Fruit fly (Drosophila melanogaster) whole organism, embryonic: ENCODE data around the gene CG42671.

Experiments
- Asciz ChIP-seq: fragments of 200-800 bp; sonication (Bioruptor generic); optimal IDR thresholded peaks from 2 replicates; lab custom pipeline; 2017; ENCODE audit warnings: missing biosample characterization, mild to moderate bottlenecking, missing genetic modification characterization, missing genetic modification reagents
- Bdp1 ChIP-seq: fragments of 200-800 bp; sonication (Bioruptor generic); optimal IDR thresholded peaks from 3 replicates; lab custom pipeline; 2016; ENCODE audit warnings: missing biosample characterization, missing genetic modification characterization
- CG10267 ChIP-seq: fragments of 200-800 bp; sonication (Bioruptor generic); optimal IDR thresholded peaks from 2 replicates; lab custom pipeline; 2018; ENCODE audit warnings: missing biosample characterization, mild to moderate bottlenecking, missing genetic modification characterization, moderate library complexity
- CG10462 ChIP-seq: fragments of 200-800 bp; sonication (Bioruptor generic); optimal IDR thresholded peaks from 2 replicates; lab custom pipeline; 2016; ENCODE audit warnings: missing biosample characterization, missing genetic modification characterization
- CG12659 ChIP-seq: fragments of 200-800 bp; sonication (Bioruptor generic); optimal IDR thresholded peaks from 3 replicates; lab custom pipeline; 2017; ENCODE audit warnings: mild to moderate bottlenecking, missing biosample characterization, missing genetic modification reagents, missing genetic modification characterization
- CG14050 ChIP-seq: fragments of 200-800 bp; sonication (Bioruptor generic); IDR thresholded peaks from 3 replicates; pipeline ENCODE4 v1.3.6; 2022; ENCODE audit warnings: missing biosample characterization, missing genetic modification characterization
- CG15479 ChIP-seq: fragments of 200-800 bp; sonication (Bioruptor generic); optimal IDR thresholded peaks from 3 replicates; lab custom pipeline; 2019; ENCODE audit warnings: missing biosample characterization, mild to moderate bottlenecking, missing genetic modification characterization, moderate library complexity
- CG17328 ChIP-seq: fragments of 200-800 bp; sonication (Bioruptor generic); IDR thresholded peaks from 2 replicates; pipeline ENCODE4 v1.3.6; 2022; ENCODE audit warnings: missing biosample characterization, missing genetic modification characterization
- CG18619 ChIP-seq: fragments of 200-800 bp; sonication (Bioruptor generic); optimal IDR thresholded peaks from 3 replicates; lab custom pipeline; 2017; ENCODE audit warnings: missing biosample characterization, mild to moderate bottlenecking, missing genetic modification characterization
- CG18764 ChIP-seq: fragments of 200-800 bp; sonication (Bioruptor generic); optimal IDR thresholded peaks from 3 replicates; lab custom pipeline; 2016; ENCODE audit warnings: missing biosample characterization, missing genetic modification characterization
- CG2199 ChIP-seq: fragments of 200-800 bp; sonication (Bioruptor generic); IDR thresholded peaks from 3 replicates; pipeline ENCODE4 v1.3.6; 2022; ENCODE audit warnings: missing biosample characterization, missing genetic modification characterization
- CG2875 ChIP-seq: fragments of 200-800 bp; sonication (Bioruptor generic); optimal IDR thresholded peaks from 2 replicates; lab custom pipeline; 2017; ENCODE audit warnings: missing biosample characterization, mild to moderate bottlenecking, missing genetic modification characterization, missing genetic modification reagents
- CG2889 ChIP-seq: fragments of 200-800 bp; sonication (Bioruptor generic); IDR thresholded peaks from 3 replicates; pipeline ENCODE4 v1.3.6; 2022; ENCODE audit warnings: missing biosample characterization, missing genetic modification characterization
- CG30431 ChIP-seq: fragments of 200-800 bp; sonication (Bioruptor generic); optimal IDR thresholded peaks from 2 replicates; lab custom pipeline; 2017; ENCODE audit warnings: missing biosample characterization, missing genetic modification characterization
- CG31224 ChIP-seq: fragments of 200-800 bp; sonication (Bioruptor generic); IDR thresholded peaks from 2 replicates; pipeline ENCODE4 v1.3.6; 2022; ENCODE audit warnings: missing biosample characterization, missing genetic modification characterization
- CG31388 ChIP-seq: fragments of 200-800 bp; sonication (Bioruptor generic); optimal IDR thresholded peaks from 2 replicates; lab custom pipeline; 2016; ENCODE audit warnings: missing biosample characterization, missing genetic modification characterization
- CG4328 ChIP-seq: fragments of 200-800 bp; sonication (Bioruptor generic); optimal IDR thresholded peaks from 3 replicates; lab custom pipeline; 2017; ENCODE audit warnings: missing biosample characterization, missing genetic modification reagents, missing genetic modification characterization
- CG4360 ChIP-seq: fragments of 200-800 bp; sonication (Bioruptor generic); IDR thresholded peaks from 2 replicates; pipeline ENCODE4 v1.3.6; 2022; ENCODE audit warnings: missing biosample characterization, missing genetic modification characterization
- CG4404 ChIP-seq: fragments of 200-800 bp; sonication (Bioruptor generic); IDR thresholded peaks from 2 replicates; pipeline ENCODE4 v1.3.6; 2022; ENCODE audit warnings: missing biosample characterization, missing genetic modification characterization
- CG4730 ChIP-seq: fragments of 200-800 bp; sonication (Bioruptor generic); IDR thresholded peaks from 2 replicates; pipeline ENCODE4 v1.3.6; 2022; ENCODE audit warnings: missing biosample characterization, missing genetic modification characterization
- CG5180 ChIP-seq: fragments of 200-800 bp; sonication (Bioruptor generic); optimal IDR thresholded peaks from 3 replicates; lab custom pipeline; 2017; ENCODE audit warnings: missing biosample characterization, missing genetic modification characterization, mild to moderate bottlenecking, moderate library complexity, missing genetic modification reagents
- CG6765 ChIP-seq: fragments of 200-800 bp; sonication (Bioruptor generic); optimal IDR thresholded peaks from 3 replicates; lab custom pipeline; 2017; ENCODE audit warnings: missing biosample characterization, mild to moderate bottlenecking, missing genetic modification characterization
- CG6813 ChIP-seq: fragments of 200-800 bp; sonication (Bioruptor generic); optimal IDR thresholded peaks from 2 replicates; lab custom pipeline; 2017; ENCODE audit warnings: missing biosample characterization, missing genetic modification characterization, mild to moderate bottlenecking, moderate library complexity, missing genetic modification reagents
- CG8281 ChIP-seq: fragments of 200-800 bp; sonication (Bioruptor generic); optimal IDR thresholded peaks from 2 replicates; lab custom pipeline; 2018; ENCODE audit warnings: missing biosample characterization, mild to moderate bottlenecking, missing genetic modification characterization, moderate library complexity
- CG8765 ChIP-seq: fragments of 200-800 bp; sonication (Bioruptor generic); IDR thresholded peaks from 2 replicates; pipeline ENCODE4 v1.3.6; 2022; ENCODE audit warnings: missing biosample characterization, missing genetic modification characterization
- CG8944 ChIP-seq: fragments of 200-800 bp; sonication (Bioruptor generic); optimal IDR thresholded peaks from 3 replicates; lab custom pipeline; 2016; ENCODE audit warnings: missing biosample characterization, missing genetic modification characterization
- Doc3 ChIP-seq: fragments of 200-800 bp; sonication (Bioruptor generic); IDR thresholded peaks from 3 replicates; pipeline ENCODE4 v1.3.6; 2022; ENCODE audit warnings: missing biosample characterization, missing genetic modification characterization; ENCODE audit not compliant: partially characterized antibody
- Gsc ChIP-seq: fragments of 200-800 bp; sonication (Bioruptor generic); IDR thresholded peaks from 2 replicates; pipeline ENCODE4 v1.3.6; 2022; ENCODE audit warnings: missing biosample characterization, missing genetic modification characterization
- H2.0 ChIP-seq: fragments of 200-800 bp; sonication (Bioruptor generic); IDR thresholded peaks from 2 replicates; pipeline ENCODE4 v1.3.6; 2022; ENCODE audit warnings: missing biosample characterization, missing genetic modification characterization
- HLH54F ChIP-seq: fragments of 200-800 bp; sonication (Bioruptor generic); optimal IDR thresholded peaks from 3 replicates; lab custom pipeline; 2016; ENCODE audit warnings: missing biosample characterization, missing genetic modification characterization
- Hr51 ChIP-seq, 2 experiments: fragments of 200-800 bp; sonication (Bioruptor generic); optimal IDR thresholded peaks; 2 replicates in 1 of 2; 3 replicates in 1 of 2; lab custom pipeline; 2016 to 2018; ENCODE audit warnings: missing biosample characterization in 2 of 2, missing genetic modification characterization in 2 of 2, mild to moderate bottlenecking in 1 of 2, moderate library complexity in 1 of 2
- Oaz ChIP-seq: fragments of 200-800 bp; sonication (Bioruptor generic); IDR thresholded peaks from 2 replicates; pipeline ENCODE4 v1.3.6; 2022; ENCODE audit warnings: missing biosample characterization, missing genetic modification characterization
- Sox102F ChIP-seq: fragments of 200-800 bp; sonication (Bioruptor generic); optimal IDR thresholded peaks from 2 replicates; lab custom pipeline; 2018; ENCODE audit warnings: missing biosample characterization, mild to moderate bottlenecking, missing genetic modification characterization, moderate library complexity
- cg ChIP-seq: fragments of 200-800 bp; sonication (Bioruptor generic); optimal IDR thresholded peaks from 3 replicates; lab custom pipeline; 2019; ENCODE audit warnings: missing biosample characterization, mild to moderate bottlenecking, missing genetic modification characterization, moderate library complexity
- cwo ChIP-seq: fragments of 200-800 bp; sonication (Bioruptor generic); optimal IDR thresholded peaks from 3 replicates; lab custom pipeline; 2017; ENCODE audit warnings: missing biosample characterization, missing genetic modification characterization, mild to moderate bottlenecking, moderate library complexity, missing genetic modification reagents
- danr ChIP-seq: fragments of 200-800 bp; sonication (Bioruptor generic); IDR thresholded peaks from 2 replicates; pipeline ENCODE4 v1.3.6; 2022; ENCODE audit warnings: missing biosample characterization, missing genetic modification characterization
- fd96Cb ChIP-seq: fragments of 200-800 bp; sonication (Bioruptor generic); optimal IDR thresholded peaks from 2 replicates; lab custom pipeline; 2018; ENCODE audit warnings: missing biosample characterization, mild to moderate bottlenecking, missing genetic modification characterization, moderate library complexity
- gcm2 ChIP-seq: fragments of 200-800 bp; sonication (Bioruptor generic); optimal IDR thresholded peaks from 2 replicates; lab custom pipeline; 2016; ENCODE audit warnings: missing biosample characterization, missing genetic modification characterization
- grau ChIP-seq: fragments of 200-800 bp; optimal IDR thresholded peaks from 3 replicates; lab custom pipeline; 2019; ENCODE audit warnings: missing biosample characterization, mild to moderate bottlenecking, missing genetic modification characterization, moderate library complexity
- grn ChIP-seq: fragments of 200-800 bp; sonication (Bioruptor generic); optimal IDR thresholded peaks from 3 replicates; lab custom pipeline; 2017; ENCODE audit warnings: missing biosample characterization, missing genetic modification characterization
- gt ChIP-seq: fragments of 200-800 bp; sonication (Bioruptor generic); IDR thresholded peaks from 2 replicates; pipeline ENCODE4 v1.3.6; 2022; ENCODE audit warnings: missing biosample characterization, missing genetic modification characterization
- nerfin-1 ChIP-seq: fragments of 200-800 bp; sonication (Bioruptor generic); optimal IDR thresholded peaks from 3 replicates; lab custom pipeline; 2019; ENCODE audit warnings: missing biosample characterization, mild to moderate bottlenecking, missing genetic modification characterization, moderate library complexity
- nmo ChIP-seq: fragments of 200-800 bp; sonication (Bioruptor generic); optimal IDR thresholded peaks from 2 replicates; lab custom pipeline; 2018; ENCODE audit warnings: missing biosample characterization, mild to moderate bottlenecking, missing genetic modification characterization, moderate library complexity
- phol ChIP-seq: fragments of 200-800 bp; sonication (Bioruptor generic); optimal IDR thresholded peaks from 3 replicates; lab custom pipeline; 2018; ENCODE audit warnings: missing biosample characterization, mild to moderate bottlenecking, missing genetic modification characterization, moderate library complexity
- rib ChIP-seq: fragments of 200-800 bp; sonication (Bioruptor generic); IDR thresholded peaks from 2 replicates; pipeline ENCODE4 v1.3.6; 2022; ENCODE audit warnings: missing biosample characterization, missing genetic modification characterization
- sens ChIP-seq: fragments of 200-800 bp; sonication (Bioruptor generic); peaks from one replicate; lab custom pipeline; 2016; ENCODE audit warnings: missing biosample characterization, missing genetic modification characterization
- slbo ChIP-seq: fragments of 200-800 bp; sonication (Bioruptor generic); IDR thresholded peaks from 2 replicates; pipeline ENCODE4 v1.3.6; 2022; ENCODE audit warnings: missing biosample characterization, missing genetic modification characterization
- stc ChIP-seq: fragments of 200-800 bp; sonication (Bioruptor generic); IDR thresholded peaks from 2 replicates; pipeline ENCODE4 v1.3.6; 2022; ENCODE audit warnings: missing biosample characterization, missing genetic modification characterization
- tap ChIP-seq: fragments of 200-800 bp; optimal IDR thresholded peaks from 3 replicates; lab custom pipeline; 2019; ENCODE audit warnings: missing biosample characterization, mild to moderate bottlenecking, missing genetic modification characterization, moderate library complexity

Gene CG42671

DNA sequence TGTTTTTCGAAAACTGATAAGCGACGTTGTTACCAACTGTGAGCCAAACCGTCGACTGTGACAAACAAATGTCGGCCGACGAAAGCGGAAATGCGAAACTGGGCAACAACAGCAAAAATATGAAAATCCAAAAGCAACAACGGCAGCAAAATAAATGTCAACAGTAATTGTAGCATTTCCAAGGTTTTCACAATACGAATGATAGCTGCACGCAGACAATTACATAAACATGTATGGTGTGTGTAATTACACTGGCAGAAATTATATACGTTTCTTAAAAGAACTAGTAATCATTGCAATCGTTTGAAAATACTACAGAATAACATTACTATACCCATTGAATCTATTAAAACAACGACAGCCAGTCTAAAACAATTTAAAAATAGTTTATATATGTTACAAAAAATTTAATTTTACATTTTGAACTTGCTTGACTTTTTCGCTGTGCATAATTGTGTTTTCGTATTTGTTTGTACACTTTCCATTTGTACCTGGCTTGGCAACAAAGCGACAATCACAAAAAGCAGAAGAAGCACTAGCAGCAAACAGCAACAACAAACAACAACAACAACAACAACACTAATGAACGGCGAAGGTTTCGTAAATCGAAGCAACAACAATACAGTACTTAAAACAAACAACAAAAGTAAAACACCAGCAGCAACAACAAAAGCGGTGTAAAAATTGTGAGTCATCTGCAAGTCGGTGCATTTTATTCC lies 46.6 kb downstream of the CG42671 start (continued):
- peak; percentile 77 for TF ChIP-seq CG17328 (GFP tag; lab: Robert Waterston, UW)
- no peak for TF ChIP-seq Bdp1
- TF ChIP-seq CG4404 (GFP tag; lab: Robert Waterston, UW): peak; percentile 92
- TF ChIP-seq H2.0 (GFP tag; lab: Robert Waterston, UW): peak; percentile 69
- no peak for TF ChIP-seq CG5180 (GFP tag; lab: Kevin White, UChicago)
- peak; percentile 35 for TF ChIP-seq CG10267 (tag; lab: Kevin White, UChicago)
- TF ChIP-seq CG4328 (GFP tag; lab: Kevin White, UChicago): no peak
- peak; percentile 10 for TF ChIP-seq CG10462
- TF ChIP-seq grau (tag; lab: Kevin White, UChicago): peak; percentile 77
- TF ChIP-seq CG2199 (GFP tag; lab: Robert Waterston, UW): no peak
- TF ChIP-seq cg (GFP tag; lab: Kevin White, UChicago): peak; percentile 46
- peak; percentile 70 for TF ChIP-seq CG14050
- peak; percentile 43 for TF ChIP-seq CG4730 (GFP tag; lab: Robert Waterston, UW)
- peak; percentile 67 for TF ChIP-seq fd96Cb (tag; lab: Kevin White, UChicago)
- no peak for TF ChIP-seq rib
- TF ChIP-seq Sox102F (GFP tag; lab: Kevin White, UChicago): peak; percentile 85
- TF ChIP-seq CG6813: peak; percentile 30
- peak; percentile 64 for TF ChIP-seq CG31224
- peak; percentile 64 for TF ChIP-seq nerfin-1 (tag; lab: Kevin White, UChicago)
- TF ChIP-seq gcm2 (GFP tag; lab: Kevin White, UChicago): peak; percentile 8
- TF ChIP-seq tap (tag; lab: Kevin White, UChicago): peak; percentile 73
- no peak for TF ChIP-seq CG30431 (GFP tag; lab: Kevin White, UChicago)
- peak; percentile 17 for TF ChIP-seq cwo (GFP tag; lab: Kevin White, UChicago)
- TF ChIP-seq CG12659 (GFP tag; lab: Kevin White, UChicago): no peak
- TF ChIP-seq HLH54F: no peak
- TF ChIP-seq CG18619 (GFP tag; lab: Kevin White, UChicago): no peak
- TF ChIP-seq CG6765 (GFP tag; lab: Kevin White, UChicago): no peak
- TF ChIP-seq sens (GFP tag; lab: Kevin White, UChicago): peak; percentile 86
- no peak for TF ChIP-seq CG2875
- TF ChIP-seq grn (GFP tag; lab: Kevin White, UChicago): no peak
- TF ChIP-seq stc: peak; percentile 63
- TF ChIP-seq CG15479 (GFP tag; lab: Kevin White, UChicago): peak; percentile 95
- peak; percentile 78 for TF ChIP-seq slbo (GFP tag; lab: Robert Waterston, UW)
- no peak for TF ChIP-seq Gsc (GFP tag; lab: Robert Waterston, UW)
- no peak for TF ChIP-seq Asciz
- TF ChIP-seq CG4360 (GFP tag; lab: Robert Waterston, UW): peak; percentile 99
- no peak for TF ChIP-seq Doc3 (GFP tag; lab: Robert Waterston, UW)
- TF ChIP-seq phol (tag; lab: Kevin White, UChicago): peak; percentile 80
- peak; percentile 68; the same call in 1 of the 2 replicates for TF ChIP-seq danr
- TF ChIP-seq Oaz: peak; percentile 61
- peak; percentile 31 for TF ChIP-seq nmo (GFP tag; lab: Kevin White, UChicago)
- peak; percentile 61; the same call in 1 of the 2 replicates for TF ChIP-seq CG8765 (GFP tag; lab: Robert Waterston, UW)
- TF ChIP-seq CG18764 (GFP tag; lab: Kevin White, UChicago): peak; percentile 1
- peak; percentile 62; the same call in 1 of the 3 replicates for TF ChIP-seq CG2889
- 0 out of 2 replicates have a peak, but pooled peaks have one; percentile 12 for TF ChIP-seq gt (GFP tag; lab: Robert Waterston, UW)
- peak in 1 of 2 experiments; percentile 76 for TF ChIP-seq Hr51 (GFP tag; optimal IDR thresholded peaks at IDR 0.05; lab: Kevin White, UChicago)
- peak; percentile 20 for TF ChIP-seq CG8281 (tag; lab: Kevin White, UChicago)
- TF ChIP-seq CG31388: peak; percentile 21
- peak; percentile 3 for TF ChIP-seq CG8944 (GFP tag; lab: Kevin White, UChicago)
